1 fruit fly cellular context compared by ENCODE assay signal in the genomic region with DNA sequence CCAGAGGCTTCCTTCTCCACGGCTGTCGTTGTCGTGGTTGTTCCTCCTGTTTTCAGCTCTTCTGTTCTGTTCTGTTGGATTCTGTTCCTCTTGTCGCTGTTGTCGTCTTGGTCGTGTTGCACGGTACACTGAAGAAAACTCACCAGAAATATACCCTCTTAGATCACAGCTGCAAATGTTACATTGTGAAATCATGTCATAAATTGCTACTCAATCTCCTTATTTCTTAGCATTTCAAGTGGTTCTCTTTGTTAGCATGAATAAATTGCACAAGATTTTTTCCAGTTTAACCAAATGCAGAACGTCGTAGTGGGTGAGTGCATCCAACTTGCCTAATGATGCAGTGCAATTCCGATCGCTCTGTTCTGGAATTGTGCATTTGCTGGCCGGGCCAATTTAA.
TF ChIP-seq lines count a peak whose summit lies in the region.

No protein-coding gene starts in this region.

TF ChIP-seq in whole organism, prepupa, 60 proteins besides CTCF, POLR2A, EP300 and RAD21 (continued from another document):
- peak; percentile 1 for TF ChIP-seq esn (GFP tag; optimal IDR thresholded peaks at IDR 0.05; lab: Kevin White, UChicago)
- TF ChIP-seq achi (GFP tag; optimal IDR thresholded peaks at IDR 0.05; lab: Kevin White, UChicago), result peak; percentile 58
- TF ChIP-seq Lpt (GFP tag; optimal IDR thresholded peaks at IDR 0.05; lab: Kevin White, UChicago), result peak; percentile 35
- no peak for TF ChIP-seq Hr38 (GFP tag; optimal IDR thresholded peaks at IDR 0.05; lab: Kevin White, UChicago)
- TF ChIP-seq CG8119 (GFP tag; IDR thresholded peaks at IDR 0.05; lab: Robert Waterston, UW), result no peak
- no peak for TF ChIP-seq CG6854 (GFP tag; optimal IDR thresholded peaks at IDR 0.05; lab: Kevin White, UChicago)
- TF ChIP-seq CG10669 (GFP tag; optimal IDR thresholded peaks at IDR 0.05; lab: Kevin White, UChicago), result no peak
- TF ChIP-seq lz (GFP tag; optimal IDR thresholded peaks at IDR 0.05; lab: Kevin White, UChicago), result no peak
- peak; percentile 34 for TF ChIP-seq pdm3 (GFP tag; optimal IDR thresholded peaks at IDR 0.05; lab: Kevin White, UChicago)
- no peak for TF ChIP-seq vri (GFP tag; optimal IDR thresholded peaks at IDR 0.05; lab: Kevin White, UChicago)
- TF ChIP-seq CG3032 (tag; optimal IDR thresholded peaks at IDR 0.05; lab: Kevin White, UChicago), result no peak
- no peak for TF ChIP-seq Blimp-1 (GFP tag; optimal IDR thresholded peaks at IDR 0.05; lab: Kevin White, UChicago)
- no peak for TF ChIP-seq dsx (GFP tag; optimal IDR thresholded peaks at IDR 0.05; lab: Kevin White, UChicago; ENCODE audit: poor library complexity, severe bottlenecking)
